Fruit fly (Drosophila melanogaster) whole organism, embryonic: ENCODE measurements around the gene Rpn10.
A peak's percentile ranks its signal among the peaks of the same experiment; 100 is the strongest.

Experiments
- ATbp ChIP-seq: fragments of 200-800 bp; sonication (Bioruptor generic); optimal IDR thresholded peaks from 2 replicates; lab custom pipeline; 2017; ENCODE audit warnings: missing biosample characterization, mild to moderate bottlenecking, missing genetic modification characterization, missing genetic modification reagents
- CG11695 ChIP-seq: fragments of 200-800 bp; sonication (Bioruptor generic); IDR thresholded peaks from 3 replicates; pipeline ENCODE4 v1.3.6; 2022; ENCODE audit warnings: missing biosample characterization, missing genetic modification characterization
- CG13123 ChIP-seq: fragments of 200-800 bp; sonication (Bioruptor generic); optimal IDR thresholded peaks from 2 replicates; lab custom pipeline; 2016; ENCODE audit warnings: missing biosample characterization, missing genetic modification characterization
- CG13287 ChIP-seq: fragments of 200-800 bp; sonication (Bioruptor generic); IDR thresholded peaks from 2 replicates; pipeline ENCODE4 v1.3.6; 2022; ENCODE audit warnings: missing biosample characterization, missing genetic modification characterization; ENCODE audit not compliant: partially characterized antibody
- CG14050 ChIP-seq: fragments of 200-800 bp; sonication (Bioruptor generic); IDR thresholded peaks from 3 replicates; pipeline ENCODE4 v1.3.6; 2022; ENCODE audit warnings: missing biosample characterization, missing genetic modification characterization
- CG16815 ChIP-seq: fragments of 200-800 bp; sonication (Bioruptor generic); optimal IDR thresholded peaks from 3 replicates; lab custom pipeline; 2017; ENCODE audit warnings: missing biosample characterization, mild to moderate bottlenecking, missing genetic modification characterization
- CG18011 ChIP-seq: fragments of 200-800 bp; sonication (Bioruptor generic); optimal IDR thresholded peaks from 2 replicates; lab custom pipeline; 2017; ENCODE audit warnings: missing biosample characterization, missing genetic modification characterization, mild to moderate bottlenecking, moderate library complexity, missing genotype
- CG2712 ChIP-seq: fragments of 200-800 bp; optimal IDR thresholded peaks from 3 replicates; lab custom pipeline; 2019; ENCODE audit warnings: missing biosample characterization, mild to moderate bottlenecking, missing genetic modification characterization, moderate library complexity
- CG30431 ChIP-seq: fragments of 200-800 bp; sonication (Bioruptor generic); optimal IDR thresholded peaks from 2 replicates; lab custom pipeline; 2017; ENCODE audit warnings: missing biosample characterization, missing genetic modification characterization
- CG34224 ChIP-seq: fragments of 200-800 bp; sonication (Bioruptor generic); IDR thresholded peaks from 3 replicates; pipeline ENCODE4 v1.3.6; 2022; ENCODE audit warnings: missing biosample characterization, missing genetic modification characterization; ENCODE audit not compliant: partially characterized antibody
- CG43689 ChIP-seq: fragments of 200-800 bp; sonication (Bioruptor generic); IDR thresholded peaks from 2 replicates; pipeline ENCODE4 v1.3.6; 2022; ENCODE audit warnings: missing biosample characterization, missing genetic modification characterization
- CG4730 ChIP-seq: fragments of 200-800 bp; sonication (Bioruptor generic); IDR thresholded peaks from 2 replicates; pipeline ENCODE4 v1.3.6; 2022; ENCODE audit warnings: missing biosample characterization, missing genetic modification characterization
- CG6791 ChIP-seq: fragments of 200-800 bp; sonication (Bioruptor generic); IDR thresholded peaks from 3 replicates; pipeline ENCODE4 v1.3.6; 2022; ENCODE audit warnings: missing biosample characterization, missing genetic modification characterization; ENCODE audit not compliant: partially characterized antibody
- CG7271 ChIP-seq: fragments of 200-800 bp; sonication (Bioruptor generic); optimal IDR thresholded peaks from 2 replicates; lab custom pipeline; 2018; ENCODE audit warnings: missing biosample characterization, mild to moderate bottlenecking, missing genetic modification characterization, moderate library complexity
- CG8281 ChIP-seq: fragments of 200-800 bp; sonication (Bioruptor generic); optimal IDR thresholded peaks from 2 replicates; lab custom pipeline; 2018; ENCODE audit warnings: missing biosample characterization, mild to moderate bottlenecking, missing genetic modification characterization, moderate library complexity
- CG9876 ChIP-seq: fragments of 200-800 bp; sonication (Bioruptor generic); optimal IDR thresholded peaks from 2 replicates; lab custom pipeline; 2016; ENCODE audit warnings: missing biosample characterization, missing genetic modification characterization
- Camta ChIP-seq: fragments of 200-800 bp; sonication (Bioruptor generic); optimal IDR thresholded peaks from 2 replicates; lab custom pipeline; 2016; ENCODE audit warnings: missing biosample characterization, missing genetic modification characterization
- D19A ChIP-seq: fragments of 200-800 bp; optimal IDR thresholded peaks from 3 replicates; lab custom pipeline; 2019; ENCODE audit warnings: missing biosample characterization, mild to moderate bottlenecking, missing genetic modification characterization, moderate library complexity
- E2f1 ChIP-seq: fragments of 200-800 bp; sonication (Bioruptor generic); IDR thresholded peaks from 2 replicates; pipeline ENCODE4 v1.3.6; 2022; ENCODE audit warnings: missing biosample characterization, missing genetic modification characterization
- Fer1 ChIP-seq: fragments of 200-800 bp; sonication (Bioruptor generic); optimal IDR thresholded peaks from 2 replicates; lab custom pipeline; 2017; ENCODE audit warnings: missing biosample characterization, mild to moderate bottlenecking, missing genetic modification characterization
- Fer2 ChIP-seq: fragments of 200-800 bp; sonication (Bioruptor generic); optimal IDR thresholded peaks from 2 replicates; lab custom pipeline; 2018; ENCODE audit warnings: missing biosample characterization, mild to moderate bottlenecking, missing genetic modification characterization, moderate library complexity
- H2.0 ChIP-seq: fragments of 200-800 bp; sonication (Bioruptor generic); IDR thresholded peaks from 2 replicates; pipeline ENCODE4 v1.3.6; 2022; ENCODE audit warnings: missing biosample characterization, missing genetic modification characterization
- Hand ChIP-seq: fragments of 200-800 bp; sonication (Bioruptor generic); optimal IDR thresholded peaks from 2 replicates; lab custom pipeline; 2017; ENCODE audit warnings: mild to moderate bottlenecking, missing biosample characterization, missing genetic modification reagents, missing genetic modification characterization
- HmgZ ChIP-seq: fragments of 200-800 bp; sonication (Bioruptor generic); optimal IDR thresholded peaks from 2 replicates; lab custom pipeline; 2018; ENCODE audit warnings: missing biosample characterization, mild to moderate bottlenecking, missing genetic modification characterization
- Max ChIP-seq: fragments of 200-800 bp; sonication (Bioruptor generic); optimal IDR thresholded peaks from 2 replicates; lab custom pipeline; 2016; ENCODE audit warnings: missing biosample characterization, mild to moderate bottlenecking, missing genetic modification characterization
- NC2β ChIP-seq: fragments of 200-800 bp; sonication (Bioruptor generic); optimal IDR thresholded peaks from 2 replicates; lab custom pipeline; 2016; ENCODE audit warnings: missing biosample characterization, missing genetic modification characterization
- Sin3A ChIP-seq: fragments of >200 bp; optimal IDR thresholded peaks from 2 replicates; lab custom pipeline; 2018
- TFAM ChIP-seq: fragments of 200-800 bp; sonication (Bioruptor generic); optimal IDR thresholded peaks from 2 replicates; lab custom pipeline; 2017; ENCODE audit warnings: missing biosample characterization, missing genetic modification characterization, inconsistent platforms
- YL-1 ChIP-seq: fragments of 200-800 bp; sonication (Bioruptor generic); optimal IDR thresholded peaks from 3 replicates; lab custom pipeline; 2017; ENCODE audit warnings: missing biosample characterization, mild to moderate bottlenecking, missing genetic modification characterization
- abd-A ChIP-seq: fragments of 200-800 bp; sonication (Bioruptor generic); optimal IDR thresholded peaks from 3 replicates; lab custom pipeline; 2019; ENCODE audit warnings: missing biosample characterization, mild to moderate bottlenecking, missing genetic modification characterization, moderate library complexity
- al ChIP-seq: fragments of 200-800 bp; sonication (Bioruptor generic); IDR thresholded peaks from 2 replicates; pipeline ENCODE4 v1.3.6; 2022; ENCODE audit warnings: missing biosample characterization, missing genetic modification characterization
- bowl ChIP-seq: fragments of 200-800 bp; sonication (Bioruptor generic); IDR thresholded peaks from 2 replicates; pipeline ENCODE4 v1.3.6; 2022; ENCODE audit warnings: missing biosample characterization, missing genetic modification characterization
- cad ChIP-seq: fragments of >200 bp; optimal IDR thresholded peaks from 2 replicates; lab custom pipeline; 2017; ENCODE audit warnings: missing biosample characterization, missing genetic modification characterization
- cg ChIP-seq: fragments of 200-800 bp; sonication (Bioruptor generic); optimal IDR thresholded peaks from 3 replicates; lab custom pipeline; 2019; ENCODE audit warnings: missing biosample characterization, mild to moderate bottlenecking, missing genetic modification characterization, moderate library complexity
- danr ChIP-seq: fragments of 200-800 bp; sonication (Bioruptor generic); IDR thresholded peaks from 2 replicates; pipeline ENCODE4 v1.3.6; 2022; ENCODE audit warnings: missing biosample characterization, missing genetic modification characterization
- dpn ChIP-seq, 2 experiments: fragments of 200-800 bp; sonication (Bioruptor generic); optimal IDR thresholded peaks; 3 replicates each; lab custom pipeline; 2016; ENCODE audit warnings: missing biosample characterization in 2 of 2, missing genetic modification characterization in 2 of 2
- ems ChIP-seq: fragments of 200-800 bp; sonication (Bioruptor generic); optimal IDR thresholded peaks from 3 replicates; lab custom pipeline; 2016; ENCODE audit warnings: missing biosample characterization, missing genetic modification characterization
- en ChIP-seq: fragments of 200-800 bp; sonication (Bioruptor generic); optimal IDR thresholded peaks from 2 replicates; lab custom pipeline; 2016; ENCODE audit warnings: missing biosample characterization, missing genetic modification characterization
- hbn ChIP-seq: fragments of 200-800 bp; sonication (Bioruptor generic); IDR thresholded peaks from 2 replicates; pipeline ENCODE4 v1.3.6; 2022; ENCODE audit warnings: missing biosample characterization, missing genetic modification characterization; ENCODE audit not compliant: partially characterized antibody
- klu ChIP-seq: fragments of 200-800 bp; sonication (Bioruptor generic); IDR thresholded peaks from 2 replicates; pipeline ENCODE4 v1.3.6; 2022; ENCODE audit warnings: missing biosample characterization, missing genetic modification characterization
- mam ChIP-seq: fragments of 200-800 bp; sonication (Bioruptor generic); optimal IDR thresholded peaks from 3 replicates; lab custom pipeline; 2016; ENCODE audit warnings: missing biosample characterization, missing genetic modification characterization
- p53 ChIP-seq: fragments of 200-800 bp; sonication (Bioruptor generic); optimal IDR thresholded peaks from 2 replicates; lab custom pipeline; 2016; ENCODE audit warnings: missing biosample characterization, missing genetic modification characterization
- pb ChIP-seq: fragments of 200-800 bp; sonication (Bioruptor generic); optimal IDR thresholded peaks from 3 replicates; lab custom pipeline; 2016; ENCODE audit warnings: missing biosample characterization, missing genetic modification characterization
- sim ChIP-seq: fragments of 200-800 bp; sonication (Bioruptor generic); IDR thresholded peaks from 2 replicates; pipeline ENCODE4 v1.3.6; 2022; ENCODE audit warnings: missing biosample characterization, missing genetic modification characterization
- tll ChIP-seq, 2 experiments: fragments of 200-800 bp in 1 of 2; fragments of >200 bp in 1 of 2; sonication (Bioruptor generic) in 1 of 2; optimal IDR thresholded peaks; 2 replicates each; lab custom pipeline; 2017 to 2019; ENCODE audit warnings: missing biosample characterization in 2 of 2, missing genetic modification characterization in 2 of 2, mild to moderate bottlenecking in 1 of 2, moderate library complexity in 1 of 2
- unc-4 ChIP-seq: fragments of 200-800 bp; sonication (Bioruptor generic); IDR thresholded peaks from 2 replicates; pipeline ENCODE4 v1.3.6; 2022; ENCODE audit warnings: missing biosample characterization, missing genetic modification characterization; ENCODE audit not compliant: partially characterized antibody
- vfl ChIP-seq: fragments of 200-800 bp; sonication (Bioruptor generic); optimal IDR thresholded peaks from 2 replicates; lab custom pipeline; 2016; ENCODE audit warnings: missing biosample characterization, missing genetic modification characterization
- zf30C ChIP-seq: fragments of 200-800 bp; sonication (Bioruptor generic); optimal IDR thresholded peaks from 3 replicates; lab custom pipeline; 2018; ENCODE audit warnings: missing biosample characterization, mild to moderate bottlenecking, missing genetic modification characterization
- zfh1 ChIP-seq: fragments of 200-800 bp; sonication (Bioruptor generic); IDR thresholded peaks from 3 replicates; pipeline ENCODE4 v1.3.6; 2022; ENCODE audit warnings: missing biosample characterization, missing genetic modification characterization

The Rpn10 gene

dm6 chr3L:21496865-21497634 lies 39.8 kb upstream of the Rpn10 start, which contains the start of gene Hr78 (continued):
- TF ChIP-seq CG34224 (GFP tag; lab: Robert Waterston, UW) (0 out of 3 replicates have a peak, but pooled peaks have one; percentile 35), E2f1 (GFP tag; lab: Robert Waterston, UW) (no peak; the same call in none of the 2 replicates), cg (GFP tag; lab: Kevin White, UChicago) (peak; percentile 86), vfl (GFP tag; lab: Kevin White, UChicago) (no peak), CG30431 (GFP tag; lab: Kevin White, UChicago) (peak; percentile 63), CG9876 (GFP tag; lab: Kevin White, UChicago) (no peak), dpn (GFP tag; optimal IDR thresholded peaks at IDR 0.05; lab: Kevin White, UChicago) (peak in 1 of 2 experiments; percentile 71), ems (GFP tag; lab: Kevin White, UChicago) (no peak), CG4730 (GFP tag; lab: Robert Waterston, UW) (no peak), mam (GFP tag; lab: Kevin White, UChicago) (no peak), hbn (no peak), CG8281 (tag; lab: Kevin White, UChicago) (peak; percentile 62), HmgZ (tag; lab: Kevin White, UChicago) (peak; percentile 22), pb (GFP tag; lab: Kevin White, UChicago) (no peak), Sin3A (lab: Kevin White, UChicago) (peak; percentile 60), Hand (GFP tag; lab: Kevin White, UChicago) (peak; percentile 86), CG13287 (GFP tag; lab: Robert Waterston, UW) (no peak; the same call in 1 of the 2 replicates), Max (GFP tag; lab: Kevin White, UChicago) (peak; percentile 10), al (peak; percentile 58; the same call in 1 of the 2 replicates), unc-4 (GFP tag; lab: Robert Waterston, UW) (0 out of 2 replicates have a peak, but pooled peaks have one; percentile 18), ATbp (GFP tag; lab: Kevin White, UChicago) (peak; percentile 79), sim (GFP tag; lab: Robert Waterston, UW) (no peak), CG7271 (tag; lab: Kevin White, UChicago) (peak; percentile 71), zf30C (GFP tag; lab: Kevin White, UChicago) (no peak), CG43689 (GFP tag; lab: Robert Waterston, UW) (no peak), CG14050 (GFP tag; lab: Robert Waterston, UW) (peak; percentile 33; the same call in 1 of the 3 replicates), klu (GFP tag; lab: Robert Waterston, UW) (no peak), CG2712 (tag; lab: Kevin White, UChicago) (peak; percentile 87), H2.0 (GFP tag; lab: Robert Waterston, UW) (peak; percentile 38; the same call in 1 of the 2 replicates), YL-1 (GFP tag; lab: Kevin White, UChicago) (peak; percentile 81), TFAM (GFP tag; lab: Kevin White, UChicago) (no peak), CG13123 (GFP tag; lab: Kevin White, UChicago) (peak; percentile 19), CG6791 (GFP tag; lab: Robert Waterston, UW) (no peak), en (GFP tag; lab: Kevin White, UChicago) (no peak), CG16815 (GFP tag; lab: Kevin White, UChicago) (peak; percentile 61), D19A (tag; lab: Kevin White, UChicago) (peak; percentile 86), Camta (GFP tag; lab: Kevin White, UChicago) (no peak), bowl (GFP tag; lab: Robert Waterston, UW) (no peak), abd-A (tag; lab: Kevin White, UChicago) (no peak), p53 (GFP tag; lab: Kevin White, UChicago) (no peak), Fer1 (GFP tag; lab: Kevin White, UChicago) (peak; percentile 90), cad (GFP tag; lab: Kevin White, UChicago) (peak; percentile 21), danr (GFP tag; lab: Robert Waterston, UW) (peak; percentile 41; the same call in 1 of the 2 replicates), NC2β (GFP tag; lab: Kevin White, UChicago) (no peak), CG11695 (GFP tag; lab: Robert Waterston, UW) (peak; percentile 89; the same call in 2 of the 3 replicates), zfh1 (peak; percentile 71), Fer2 (tag; lab: Kevin White, UChicago) (peak; percentile 56), CG18011 (GFP tag; lab: Kevin White, UChicago) (peak; percentile 54), tll (GFP tag; optimal IDR thresholded peaks at IDR 0.05; lab: Kevin White, UChicago) (no peak)
